Worm (Caenorhabditis elegans) whole organism, L1 larva: ENCODE measurements around the gene epg-3.
A peak's percentile ranks its signal among the peaks of the same experiment; 100 is the strongest.

Experiments
- C04F5.9 ChIP-seq: sonication (generic microtip); optimal IDR thresholded peaks from 2 replicates; lab custom pipeline; 2016; ENCODE audit warnings: missing genetic modification characterization, missing compliant biosample characterization
- F16B12.6 ChIP-seq: fragments of 150-350 bp; optimal IDR thresholded peaks from 2 replicates; lab custom pipeline; 2014; ENCODE audit warnings: missing biosample characterization, missing genetic modification characterization
- aha-1 ChIP-seq: fragments of 150-350 bp; optimal IDR thresholded peaks from 2 replicates; lab custom pipeline; 2014; ENCODE audit warnings: missing biosample characterization, missing genetic modification characterization
- aly-2 ChIP-seq: fragments of 150-350 bp; optimal IDR thresholded peaks from 2 replicates; lab custom pipeline; 2014; ENCODE audit warnings: missing biosample characterization, missing genetic modification characterization
- blmp-1 ChIP-seq: fragments of 150-350 bp; optimal IDR thresholded peaks from 2 replicates; lab custom pipeline; 2014; ENCODE audit warnings: missing biosample characterization, missing genetic modification characterization
- ceh-8 ChIP-seq: fragments of 200-800 bp; sonication (Bioruptor generic); optimal IDR thresholded peaks from 2 replicates; lab custom pipeline; 2018; ENCODE audit warnings: mild to moderate bottlenecking, missing genetic modification characterization, moderate library complexity, missing compliant biosample characterization
- ceh-88 ChIP-seq: fragments of 200-800 bp; sonication (Bioruptor generic); IDR thresholded peaks from 2 replicates; pipeline ENCODE4 v1.3.6; 2022; ENCODE audit warnings: missing genetic modification characterization, missing compliant biosample characterization
- ceh-90 ChIP-seq: sonication (generic microtip); optimal IDR thresholded peaks from 2 replicates; lab custom pipeline; 2016; ENCODE audit warnings: missing genetic modification characterization, missing compliant biosample characterization
- ces-1 ChIP-seq: fragments of 150-350 bp; optimal IDR thresholded peaks from 2 replicates; lab custom pipeline; 2014; ENCODE audit warnings: missing biosample characterization, missing genetic modification reagents, missing genetic modification characterization
- dpl-1 ChIP-seq, 3 experiments: fragments of 150-350 bp in 2 of 3; sonication (generic microtip) in 1 of 3; optimal IDR thresholded peaks; 2 replicates each; lab custom pipeline; 2014 to 2017; ENCODE audit warnings: missing biosample characterization in 3 of 3, missing genetic modification characterization in 3 of 3, missing genetic modification reagents in 3 of 3
- efl-3 ChIP-seq: fragments of 200-800 bp; sonication (Bioruptor generic); optimal IDR thresholded peaks from 2 replicates; lab custom pipeline; 2018; ENCODE audit warnings: mild to moderate bottlenecking, missing genetic modification characterization, missing compliant biosample characterization
- egl-13 ChIP-seq: sonication (generic microtip); optimal IDR thresholded peaks from 2 replicates; lab custom pipeline; 2016; ENCODE audit warnings: missing genotype, missing genetic modification reagents, missing genetic modification characterization, missing compliant biosample characterization
- egl-27 ChIP-seq, 2 experiments: fragments of 150-350 bp in 1 of 2; sonication (generic microtip); optimal IDR thresholded peaks; 3 replicates each; lab custom pipeline; 2017 to 2018; ENCODE audit warnings: missing biosample characterization in 2 of 2, missing genetic modification characterization in 2 of 2, missing genetic modification reagents in 2 of 2
- elt-2 ChIP-seq: sonication (generic microtip); optimal IDR thresholded peaks from 2 replicates; lab custom pipeline; 2016; ENCODE audit warnings: missing genetic modification characterization, mild to moderate bottlenecking, inconsistent platforms, missing compliant biosample characterization, missing genetic modification reagents
- elt-3 ChIP-seq, 6 experiments: fragments of 150-350 bp in 1 of 6; sonication (generic microtip); optimal IDR thresholded peaks; 2 replicates each; lab custom pipeline; 2017 to 2018; ENCODE audit warnings: missing biosample characterization in 6 of 6, missing genetic modification characterization in 6 of 6, inconsistent platforms in 1 of 6
- ets-5 ChIP-seq: fragments of 200-800 bp; sonication (Bioruptor generic); IDR thresholded peaks from 2 replicates; pipeline ENCODE4 v1.3.6; 2022; ENCODE audit warnings: missing genetic modification characterization, missing compliant biosample characterization
- fkh-10 ChIP-seq: sonication (generic microtip); optimal IDR thresholded peaks from 2 replicates; lab custom pipeline; 2017; ENCODE audit warnings: missing biosample characterization, missing genetic modification reagents, missing genetic modification characterization
- fkh-4 ChIP-seq: sonication (generic microtip); optimal IDR thresholded peaks from 2 replicates; lab custom pipeline; 2016; ENCODE audit warnings: missing compliant biosample characterization, missing genetic modification characterization, borderline replicate concordance
- fos-1 ChIP-seq: fragments of 150-350 bp; optimal IDR thresholded peaks from 2 replicates; lab custom pipeline; 2014; ENCODE audit warnings: missing biosample characterization, missing genetic modification characterization
- grh-1 ChIP-seq: fragments of 200-800 bp; sonication (Bioruptor generic); IDR thresholded peaks from 2 replicates; pipeline ENCODE4 v1.3.6; 2022; ENCODE audit warnings: missing genetic modification reagents, missing genetic modification characterization, missing compliant biosample characterization
- hlh-4 ChIP-seq: sonication (generic microtip); optimal IDR thresholded peaks from 2 replicates; lab custom pipeline; 2016; ENCODE audit warnings: mild to moderate bottlenecking, missing genetic modification characterization, missing compliant biosample characterization
- hpl-2 ChIP-seq: fragments of 150-350 bp; optimal IDR thresholded peaks from 2 replicates; lab custom pipeline; 2014; ENCODE audit warnings: missing biosample characterization, missing genetic modification reagents, missing genetic modification characterization
- irx-1 ChIP-seq: sonication (generic microtip); optimal IDR thresholded peaks from 2 replicates; lab custom pipeline; 2016; ENCODE audit warnings: missing genetic modification characterization, missing compliant biosample characterization
- isw-1 ChIP-seq: fragments of 200-800 bp; sonication (Bioruptor generic); IDR thresholded peaks from 2 replicates; pipeline ENCODE4 v1.3.6; 2022; ENCODE audit warnings: missing genetic modification characterization, missing compliant biosample characterization
- lin-13 ChIP-seq: fragments of 150-350 bp; optimal IDR thresholded peaks from 2 replicates; lab custom pipeline; 2014; ENCODE audit warnings: missing biosample characterization, missing genetic modification reagents, missing genetic modification characterization
- lin-35 ChIP-seq, 2 experiments: fragments of 150-350 bp; optimal IDR thresholded peaks; 2 replicates each; lab custom pipeline; 2014; ENCODE audit warnings: missing biosample characterization in 2 of 2, missing genetic modification characterization in 2 of 2, missing genetic modification reagents in 2 of 2
- lin-39 ChIP-seq: fragments of 150-350 bp; optimal IDR thresholded peaks from 2 replicates; lab custom pipeline; 2014; ENCODE audit warnings: missing biosample characterization, missing genetic modification reagents, missing genetic modification characterization
- lir-3 ChIP-seq: sonication (generic microtip); optimal IDR thresholded peaks from 2 replicates; lab custom pipeline; 2016; ENCODE audit warnings: mild to moderate bottlenecking, missing genetic modification characterization, moderate library complexity, missing compliant biosample characterization; ENCODE audit not compliant: poor library complexity
- mdl-1 ChIP-seq, 2 experiments: fragments of 150-350 bp; optimal IDR thresholded peaks; 2 replicates each; lab custom pipeline; 2014 to 2017; ENCODE audit warnings: missing biosample characterization in 2 of 2, missing genetic modification characterization in 2 of 2, inconsistent platforms in 1 of 2
- mep-1 ChIP-seq: fragments of 150-350 bp; optimal IDR thresholded peaks from 2 replicates; lab custom pipeline; 2014; ENCODE audit warnings: missing biosample characterization, missing genetic modification characterization
- nhr-20 ChIP-seq: sonication (generic microtip); optimal IDR thresholded peaks from 2 replicates; lab custom pipeline; 2016; ENCODE audit warnings: mild to moderate bottlenecking, missing genetic modification characterization, missing compliant biosample characterization
- nhr-237 ChIP-seq: fragments of 150-350 bp; optimal IDR thresholded peaks from 2 replicates; lab custom pipeline; 2014; ENCODE audit warnings: missing biosample characterization, missing genetic modification characterization
- nhr-28 ChIP-seq: fragments of 150-350 bp; optimal IDR thresholded peaks from 2 replicates; lab custom pipeline; 2014; ENCODE audit warnings: missing biosample characterization, missing genetic modification characterization
- nhr-71 ChIP-seq: sonication (generic microtip); optimal IDR thresholded peaks from 2 replicates; lab custom pipeline; 2016; ENCODE audit warnings: mild to moderate bottlenecking, missing genetic modification characterization, moderate library complexity, missing compliant biosample characterization
- nhr-77 ChIP-seq: fragments of 150-350 bp; optimal IDR thresholded peaks from 2 replicates; lab custom pipeline; 2014; ENCODE audit warnings: missing biosample characterization, missing genetic modification characterization
- nhr-84 ChIP-seq: sonication (generic microtip); optimal IDR thresholded peaks from 2 replicates; lab custom pipeline; 2017; ENCODE audit warnings: missing biosample characterization, missing genetic modification characterization
- nhr-85 ChIP-seq: sonication (generic microtip); peaks from one replicate; lab custom pipeline; 2016; ENCODE audit warnings: missing genetic modification characterization, inconsistent platforms, missing compliant biosample characterization
- pag-3 ChIP-seq: sonication (generic microtip); optimal IDR thresholded peaks from 2 replicates; lab custom pipeline; 2017; ENCODE audit warnings: missing genetic modification characterization, mild to moderate bottlenecking, missing compliant biosample characterization, antibody characterized with exemption, borderline replicate concordance; ENCODE audit not compliant: insufficient read depth
- pax-3 ChIP-seq: fragments of 200-800 bp; sonication (Bioruptor generic); optimal IDR thresholded peaks from 2 replicates; lab custom pipeline; 2018; ENCODE audit warnings: mild to moderate bottlenecking, missing genetic modification characterization, moderate library complexity, missing compliant biosample characterization
- sptf-1 ChIP-seq: fragments of 150-350 bp; optimal IDR thresholded peaks from 2 replicates; lab custom pipeline; 2014; ENCODE audit warnings: missing biosample characterization, missing genetic modification characterization
- sup-37 ChIP-seq: fragments of 200-800 bp; sonication (Bioruptor generic); optimal IDR thresholded peaks from 2 replicates; lab custom pipeline; 2018; ENCODE audit warnings: mild to moderate bottlenecking, missing genetic modification characterization, missing compliant biosample characterization
- tbx-2 ChIP-seq: sonication (generic microtip); optimal IDR thresholded peaks from 2 replicates; lab custom pipeline; 2016; ENCODE audit warnings: missing genetic modification characterization, missing compliant biosample characterization
- tlp-1 ChIP-seq: fragments of 150-350 bp; optimal IDR thresholded peaks from 2 replicates; lab custom pipeline; 2014; ENCODE audit warnings: missing biosample characterization, missing genetic modification characterization
- unc-130 ChIP-seq: fragments of 150-350 bp; optimal IDR thresholded peaks from 2 replicates; lab custom pipeline; 2017; ENCODE audit warnings: missing biosample characterization, missing genetic modification characterization, inconsistent platforms
- unc-30 ChIP-seq: sonication (generic microtip); optimal IDR thresholded peaks from 2 replicates; lab custom pipeline; 2017; ENCODE audit warnings: missing biosample characterization, missing genetic modification characterization
- unc-86 ChIP-seq: sonication (generic microtip); optimal IDR thresholded peaks from 2 replicates; lab custom pipeline; 2016; ENCODE audit warnings: missing genetic modification characterization, missing compliant biosample characterization
- unc-98 ChIP-seq: fragments of 200-800 bp; sonication (Bioruptor generic); IDR thresholded peaks from 2 replicates; pipeline ENCODE4 v1.3.6; 2022; ENCODE audit warnings: missing genetic modification characterization, missing compliant biosample characterization
- vab-15 ChIP-seq: sonication (generic microtip); optimal IDR thresholded peaks from 2 replicates; lab custom pipeline; 2017; ENCODE audit warnings: missing genotype, mild to moderate bottlenecking, missing genetic modification characterization, missing compliant biosample characterization
- xbp-1 ChIP-seq: sonication (generic microtip); optimal IDR thresholded peaks from 2 replicates; lab custom pipeline; 2016; ENCODE audit warnings: missing genetic modification characterization, missing compliant biosample characterization
- zag-1 ChIP-seq: fragments of 150-350 bp; optimal IDR thresholded peaks from 2 replicates; lab custom pipeline; 2014; ENCODE audit warnings: missing biosample characterization, missing genetic modification characterization
- ztf-11 ChIP-seq, 2 experiments: sonication (generic microtip); optimal IDR thresholded peaks; 2 replicates each; lab custom pipeline; 2016 to 2017; ENCODE audit warnings: missing genetic modification characterization in 2 of 2, missing biosample characterization in 1 of 2, missing compliant biosample characterization in 1 of 2
- ztf-4 ChIP-seq: fragments of 150-350 bp; optimal IDR thresholded peaks from 2 replicates; lab custom pipeline; 2014; ENCODE audit warnings: missing biosample characterization, missing genetic modification characterization

The epg-3 gene

ce11 chrIII:12904987-12905541, 29.5 kb upstream of the epg-3 start, which contains the start of gene cox-5A (continued):
- TF ChIP-seq mep-1 (tag; lab: Kevin White, UChicago) (peak; percentile 100), dpl-1 (GFP tag; optimal IDR thresholded peaks at IDR 0.05; lab: Kevin White, UChicago) (peak; percentile 100), pag-3 (tag; lab: Kevin White, UChicago) (peak; percentile 79), nhr-28 (tag; lab: Kevin White, UChicago) (peak; percentile 52), ceh-88 (GFP tag; lab: Robert Waterston, UW) (peak; percentile 98), grh-1 (GFP tag; lab: Robert Waterston, UW) (peak; percentile 98), ceh-8 (GFP tag; lab: Kevin White, UChicago) (peak; percentile 99), zag-1 (tag; lab: Kevin White, UChicago) (peak; percentile 94), isw-1 (GFP tag; lab: Robert Waterston, UW) (peak; percentile 99), elt-3 (tag; optimal IDR thresholded peaks at IDR 0.05; lab: Kevin White, UChicago) (peak in 5 of 6 experiments; percentile 83 to 99 (median 97)), lir-3 (tag; lab: Kevin White, UChicago) (peak; percentile 94), vab-15 (tag; lab: Kevin White, UChicago) (peak; percentile 96), hlh-4 (peak; percentile 12), sup-37 (GFP tag; lab: Kevin White, UChicago) (peak; percentile 99), unc-130 (tag; lab: Kevin White, UChicago) (peak; percentile 99), efl-3 (GFP tag; lab: Kevin White, UChicago) (peak; percentile 93), blmp-1 (tag; lab: Kevin White, UChicago) (peak; percentile 86), ztf-4 (tag; lab: Kevin White, UChicago) (peak; percentile 99), aha-1 (tag; lab: Kevin White, UChicago) (peak; percentile 96), irx-1 (peak; percentile 99), egl-27 (tag; optimal IDR thresholded peaks at IDR 0.05; lab: Kevin White, UChicago) (peak; percentile 60 to 73), pax-3 (tag; lab: Kevin White, UChicago) (peak; percentile 99), C04F5.9 (tag; lab: Kevin White, UChicago) (peak; percentile 96), sptf-1 (tag; lab: Kevin White, UChicago) (no peak), nhr-84 (tag; lab: Kevin White, UChicago) (peak; percentile 77), tlp-1 (tag; lab: Kevin White, UChicago) (no peak), nhr-77 (peak; percentile 98), egl-13 (tag; lab: Kevin White, UChicago) (peak; percentile 99), unc-86 (tag; lab: Kevin White, UChicago) (peak; percentile 100), nhr-237 (peak; percentile 97), unc-98 (GFP tag; lab: Robert Waterston, UW) (peak; percentile 92), elt-2 (tag; lab: Kevin White, UChicago) (peak; percentile 96), fos-1 (tag; lab: Kevin White, UChicago) (peak; percentile 99), nhr-85 (tag; lab: Kevin White, UChicago) (peak; percentile 99), hpl-2 (peak; percentile 93), unc-30 (tag; lab: Kevin White, UChicago) (peak; percentile 76), fkh-4 (tag; lab: Kevin White, UChicago) (peak; percentile 95), aly-2 (peak; percentile 98), nhr-71 (peak; percentile 100), lin-13 (GFP tag; lab: Kevin White, UChicago) (peak; percentile 99), ztf-11 (tag; optimal IDR thresholded peaks at IDR 0.05; lab: Kevin White, UChicago) (peak in 1 of 2 experiments; percentile 98), F16B12.6 (tag; lab: Kevin White, UChicago) (peak; percentile 81), fkh-10 (peak; percentile 98), lin-39 (tag; lab: Kevin White, UChicago) (peak; percentile 98), nhr-20 (tag; lab: Kevin White, UChicago) (peak; percentile 100), tbx-2 (tag; lab: Kevin White, UChicago) (peak; percentile 100), ceh-90 (tag; lab: Kevin White, UChicago) (peak; percentile 70), xbp-1 (tag; lab: Kevin White, UChicago) (peak; percentile 99), ces-1 (no peak), ets-5 (GFP tag; lab: Robert Waterston, UW) (0 out of 2 replicates have a peak, but pooled peaks have one; percentile 55), lin-35 (GFP tag; optimal IDR thresholded peaks at IDR 0.05; lab: Kevin White, UChicago) (peak; percentile 100), mdl-1 (tag; optimal IDR thresholded peaks at IDR 0.05; lab: Kevin White, UChicago) (peak; percentile 64 to 96)
